Worm (Caenorhabditis elegans): ENCODE results near the gene gbb-1.

gbb-1 gene

ce11 chrX:2975421-2975820 is 17.7 kb downstream of the gbb-1 start (continued):
- no peak for TF ChIP-seq nhr-19 (GFP tag; conservative IDR thresholded peaks at IDR 0.05)
- no peak for TF ChIP-seq egl-27 (tag; optimal IDR thresholded peaks at IDR 0.05)
- TF ChIP-seq tlp-1 (tag; optimal IDR thresholded peaks at IDR 0.05): no peak
- no peak for TF ChIP-seq hlh-17 (GFP tag; optimal IDR thresholded peaks at IDR 0.05; ENCODE audit: borderline replicate concordance)
- peak; percentile 8 for TF ChIP-seq pag-3 (tag; optimal IDR thresholded peaks at IDR 0.05; ENCODE audit: borderline replicate concordance, insufficient read depth)
- TF ChIP-seq xbp-1 (tag; optimal IDR thresholded peaks at IDR 0.05): peak; percentile 8
- TF ChIP-seq swsn-7 (tag; optimal IDR thresholded peaks at IDR 0.05): no peak
- no peak for TF ChIP-seq nhr-76 (tag; optimal IDR thresholded peaks at IDR 0.05)
- no peak for TF ChIP-seq ztf-11 (tag; optimal IDR thresholded peaks at IDR 0.05)
- no peak for TF ChIP-seq pax-3 (tag; optimal IDR thresholded peaks at IDR 0.05)
- no peak for TF ChIP-seq nhr-47 (tag; optimal IDR thresholded peaks at IDR 0.05)
- no peak for TF ChIP-seq ztf-4 (tag; optimal IDR thresholded peaks at IDR 0.05)
- no peak for TF ChIP-seq nhr-77 (tag; optimal IDR thresholded peaks at IDR 0.05)
- TF ChIP-seq nhr-71 (tag; optimal IDR thresholded peaks at IDR 0.05): peak; percentile 56
- no peak for TF ChIP-seq ceh-82 (tag; optimal IDR thresholded peaks at IDR 0.05)
- no peak for TF ChIP-seq unc-86 (tag; optimal IDR thresholded peaks at IDR 0.05)

ce11 chrX:2976148-2976547 is 18.4 kb downstream of the gbb-1 start, which contains the start of gene aakg-3:
aakg-3 (plus strand) TSS chrX:2976448.
- TF ChIP-seq nhr-76 (tag; optimal IDR thresholded peaks at IDR 0.05) (no peak), snu-23 (GFP tag; optimal IDR thresholded peaks at IDR 0.05) (no peak), pax-3 (tag; optimal IDR thresholded peaks at IDR 0.05) (no peak)

ce11 chrX:2978100-2978499 is 20.4 kb downstream of the gbb-1 start:
- TF ChIP-seq ces-1 (GFP tag; optimal IDR thresholded peaks at IDR 0.05) (no peak), unc-62 (GFP tag; optimal IDR thresholded peaks at IDR 0.05) (no peak), nhr-71 (tag; optimal IDR thresholded peaks at IDR 0.05) (no peak), xbp-1 (tag; optimal IDR thresholded peaks at IDR 0.05) (no peak), isw-1 (GFP tag; IDR thresholded peaks at IDR 0.05) (no peak), unc-98 (GFP tag; IDR thresholded peaks at IDR 0.05) (no peak), unc-130 (tag; optimal IDR thresholded peaks at IDR 0.05) (no peak), unc-30 (tag; optimal IDR thresholded peaks at IDR 0.05) (no peak), lin-15B (tag; optimal IDR thresholded peaks at IDR 0.05) (no peak), egl-27 (tag; optimal IDR thresholded peaks at IDR 0.05) (no peak), fkh-8 (tag; optimal IDR thresholded peaks at IDR 0.05) (no peak)

ce11 chrX:2981715-2982114 is 24.0 kb downstream of the gbb-1 start, which contains the start of gene nspg-5:
nspg-5 (plus strand) TSS chrX:2982015.
- TF ChIP-seq dsc-1 (tag; optimal IDR thresholded peaks at IDR 0.05): no peak

DNA sequence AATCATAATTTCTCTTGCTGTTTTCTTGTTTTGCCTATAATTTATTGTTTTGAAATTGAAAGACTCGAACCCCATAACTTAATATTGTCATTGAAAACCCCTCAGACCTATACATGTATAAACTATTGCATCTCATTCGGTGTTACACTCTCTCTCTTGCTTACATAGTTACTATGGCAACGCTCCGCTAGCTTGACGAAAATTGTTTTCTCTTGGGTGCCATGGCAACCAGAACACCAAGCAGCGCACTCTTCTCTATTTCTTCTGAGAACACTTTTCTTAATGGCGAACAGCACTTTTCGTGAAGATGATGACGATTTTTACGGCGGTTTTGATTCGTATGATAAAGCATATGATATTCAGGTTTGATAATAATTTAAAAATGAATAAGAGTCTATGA is 26.3 kb downstream of the gbb-1 start, which contains the start of gene osm-5:
Gene osm-5, plus strand, starts transcription at position 268 of the 400 bp plus-strand sequence.
- peak; percentile 6 for TF ChIP-seq nhr-71 (tag; optimal IDR thresholded peaks at IDR 0.05)
- no peak for TF ChIP-seq ceh-88 (GFP tag; IDR thresholded peaks at IDR 0.05)
- no peak for TF ChIP-seq unc-62 (GFP tag; optimal IDR thresholded peaks at IDR 0.05)
- TF ChIP-seq nhr-85 (tag): no peak
- TF ChIP-seq efl-1 (optimal IDR thresholded peaks at IDR 0.05): no peak
- TF ChIP-seq efl-1 (GFP tag; optimal IDR thresholded peaks at IDR 0.05 in 1 of 2): peak in 1 of 2 experiments; percentile 45
- peak; percentile 92 for TF ChIP-seq fkh-8 (tag; optimal IDR thresholded peaks at IDR 0.05)

DNA sequence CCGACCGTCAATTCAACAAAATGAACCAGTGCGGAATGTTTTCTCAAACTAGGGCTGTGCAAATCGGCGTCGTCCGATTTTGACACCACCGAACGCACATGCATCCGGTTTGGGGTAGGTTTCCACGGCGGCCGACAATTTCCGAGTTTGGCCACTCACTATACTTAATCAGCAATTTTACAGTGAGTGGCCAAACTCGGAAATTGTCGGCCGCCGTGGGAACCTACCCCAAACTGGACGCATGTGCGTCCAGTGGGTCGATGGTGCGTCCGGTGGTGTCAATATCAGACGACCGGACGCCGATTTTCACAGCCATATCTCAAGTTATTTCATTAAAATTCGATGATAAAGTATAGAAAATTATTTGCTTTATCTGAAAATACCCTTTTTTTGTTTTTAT is 32.4 kb downstream of the gbb-1 start:
- TF ChIP-seq zag-1 (tag; optimal IDR thresholded peaks at IDR 0.05): no peak
- TF ChIP-seq grh-1 (GFP tag; IDR thresholded peaks at IDR 0.05): no peak
- no peak for TF ChIP-seq lin-15B (tag; optimal IDR thresholded peaks at IDR 0.05)
- TF ChIP-seq nhr-90 (tag; optimal IDR thresholded peaks at IDR 0.05; ENCODE audit: poor library complexity): no peak
- no peak for TF ChIP-seq lir-3 (tag; optimal IDR thresholded peaks at IDR 0.05; ENCODE audit: poor library complexity)
- TF ChIP-seq lin-39 (tag; optimal IDR thresholded peaks at IDR 0.05): no peak
- TF ChIP-seq sox-4 (tag; optimal IDR thresholded peaks at IDR 0.05): no peak
- TF ChIP-seq tbx-2 (tag; optimal IDR thresholded peaks at IDR 0.05): no peak

Measured in whole organism, L1 larva.